Fruit fly (Drosophila melanogaster) whole organism, embryonic: ENCODE measurements around the gene CG34253.

Experiments used
- Adf1 ChIP-seq: fragments of 200-800 bp; sonication (Bioruptor generic); IDR thresholded peaks from 2 replicates; pipeline ENCODE4 v1.3.6; 2022; ENCODE audit warnings: missing biosample characterization, missing genetic modification characterization
- Antp ChIP-seq: fragments of 200-800 bp; sonication (Bioruptor generic); optimal IDR thresholded peaks from 3 replicates; lab custom pipeline; 2016; ENCODE audit warnings: missing biosample characterization, missing genetic modification characterization
- BtbVII ChIP-seq: fragments of 200-800 bp; sonication (Bioruptor generic); optimal IDR thresholded peaks from 3 replicates; lab custom pipeline; 2017; ENCODE audit warnings: missing biosample characterization, mild to moderate bottlenecking, missing genetic modification characterization
- CG10431 ChIP-seq: fragments of 200-800 bp; sonication (Bioruptor generic); optimal IDR thresholded peaks from 3 replicates; lab custom pipeline; 2018; ENCODE audit warnings: missing biosample characterization, mild to moderate bottlenecking, missing genetic modification characterization
- CG11560 ChIP-seq: fragments of 200-800 bp; sonication (Bioruptor generic); IDR thresholded peaks from 3 replicates; pipeline ENCODE4 v1.3.6; 2022; ENCODE audit warnings: missing biosample characterization, missing genetic modification characterization
- CG12071 ChIP-seq: fragments of 200-800 bp; sonication (Bioruptor generic); optimal IDR thresholded peaks from 3 replicates; lab custom pipeline; 2018; ENCODE audit warnings: missing biosample characterization, mild to moderate bottlenecking, missing genetic modification characterization
- CG14710 ChIP-seq: fragments of 200-800 bp; sonication (Bioruptor generic); optimal IDR thresholded peaks from 3 replicates; lab custom pipeline; 2019; ENCODE audit warnings: missing biosample characterization, mild to moderate bottlenecking, missing genetic modification characterization, moderate library complexity
- CG15479 ChIP-seq: fragments of 200-800 bp; sonication (Bioruptor generic); optimal IDR thresholded peaks from 3 replicates; lab custom pipeline; 2019; ENCODE audit warnings: missing biosample characterization, mild to moderate bottlenecking, missing genetic modification characterization, moderate library complexity
- CG15601 ChIP-seq: fragments of 200-800 bp; sonication (Bioruptor generic); optimal IDR thresholded peaks from 3 replicates; lab custom pipeline; 2019; ENCODE audit warnings: missing biosample characterization, mild to moderate bottlenecking, missing genetic modification characterization, moderate library complexity
- CG16779 ChIP-seq: fragments of 200-800 bp; sonication (Bioruptor generic); IDR thresholded peaks from 2 replicates; pipeline ENCODE4 v1.3.6; 2022; ENCODE audit warnings: missing biosample characterization, missing genetic modification characterization
- CG17359 ChIP-seq: fragments of 200-800 bp; sonication (Bioruptor generic); optimal IDR thresholded peaks from 3 replicates; lab custom pipeline; 2018; ENCODE audit warnings: missing biosample characterization, mild to moderate bottlenecking, missing genetic modification characterization, moderate library complexity
- CG17361 ChIP-seq: fragments of 200-800 bp; sonication (Bioruptor generic); IDR thresholded peaks from 3 replicates; pipeline ENCODE4 v1.3.6; 2022; ENCODE audit warnings: missing biosample characterization, missing genetic modification characterization
- CG18262 ChIP-seq: fragments of 200-800 bp; optimal IDR thresholded peaks from 3 replicates; lab custom pipeline; 2019; ENCODE audit warnings: missing biosample characterization, mild to moderate bottlenecking, missing genetic modification characterization, moderate library complexity
- CG31224 ChIP-seq: fragments of 200-800 bp; sonication (Bioruptor generic); IDR thresholded peaks from 2 replicates; pipeline ENCODE4 v1.3.6; 2022; ENCODE audit warnings: missing biosample characterization, missing genetic modification characterization
- CG33557 ChIP-seq: fragments of 200-800 bp; sonication (Bioruptor generic); optimal IDR thresholded peaks from 2 replicates; lab custom pipeline; 2019; ENCODE audit warnings: missing biosample characterization, mild to moderate bottlenecking, missing genetic modification characterization, moderate library complexity
- CG34422 ChIP-seq: fragments of 200-800 bp; sonication (Bioruptor generic); IDR thresholded peaks from 3 replicates; pipeline ENCODE4 v1.3.6; 2022; ENCODE audit warnings: missing biosample characterization, missing genetic modification characterization
- CG3838 ChIP-seq: fragments of 200-800 bp; sonication (Bioruptor generic); optimal IDR thresholded peaks from 3 replicates; lab custom pipeline; 2016; ENCODE audit warnings: missing biosample characterization, missing genetic modification characterization
- CG4854 ChIP-seq: fragments of 200-800 bp; sonication (Bioruptor generic); optimal IDR thresholded peaks from 2 replicates; lab custom pipeline; 2016; ENCODE audit warnings: missing biosample characterization, missing genetic modification characterization, inconsistent platforms
- CG6689 ChIP-seq: fragments of 200-800 bp; sonication (Bioruptor generic); IDR thresholded peaks from 2 replicates; pipeline ENCODE4 v1.3.6; 2022; ENCODE audit warnings: missing biosample characterization, missing genetic modification characterization
- CG9817 ChIP-seq: fragments of 200-800 bp; sonication (Bioruptor generic); optimal IDR thresholded peaks from 2 replicates; lab custom pipeline; 2018; ENCODE audit warnings: missing biosample characterization, mild to moderate bottlenecking, missing genetic modification characterization, moderate library complexity
- CG9932 ChIP-seq: fragments of 200-800 bp; sonication (Bioruptor generic); IDR thresholded peaks from 2 replicates; pipeline ENCODE4 v1.3.6; 2022; ENCODE audit warnings: missing biosample characterization, missing genetic modification characterization
- Chrac-16 ChIP-seq: fragments of 200-800 bp; sonication (Bioruptor generic); optimal IDR thresholded peaks from 3 replicates; lab custom pipeline; 2016; ENCODE audit warnings: missing biosample characterization, missing genetic modification characterization
- Dip3 ChIP-seq: fragments of 200-800 bp; sonication (Bioruptor generic); optimal IDR thresholded peaks from 3 replicates; lab custom pipeline; 2016; ENCODE audit warnings: missing biosample characterization, missing genetic modification characterization
- Dref ChIP-seq: fragments of 200-800 bp; sonication (Bioruptor generic); IDR thresholded peaks from 2 replicates; pipeline ENCODE4 v1.3.6; 2022; ENCODE audit warnings: missing biosample characterization, missing genetic modification characterization
- Drgx ChIP-seq: fragments of 200-800 bp; sonication (Bioruptor generic); IDR thresholded peaks from 2 replicates; pipeline ENCODE4 v1.3.6; 2022; ENCODE audit warnings: missing biosample characterization, missing genetic modification characterization
- Ets65A ChIP-seq: fragments of 200-800 bp; sonication (Bioruptor generic); peaks from one replicate; lab custom pipeline; 2016; ENCODE audit warnings: missing biosample characterization, missing genetic modification characterization
- H2.0 ChIP-seq: fragments of 200-800 bp; sonication (Bioruptor generic); IDR thresholded peaks from 2 replicates; pipeline ENCODE4 v1.3.6; 2022; ENCODE audit warnings: missing biosample characterization, missing genetic modification characterization
- Hand ChIP-seq: fragments of 200-800 bp; sonication (Bioruptor generic); optimal IDR thresholded peaks from 2 replicates; lab custom pipeline; 2017; ENCODE audit warnings: mild to moderate bottlenecking, missing biosample characterization, missing genetic modification reagents, missing genetic modification characterization
- Hmr ChIP-seq: fragments of 200-800 bp; sonication (Bioruptor generic); optimal IDR thresholded peaks from 3 replicates; lab custom pipeline; 2017; ENCODE audit warnings: mild to moderate bottlenecking, missing biosample characterization, missing genetic modification reagents, missing genetic modification characterization
- Hr51 ChIP-seq, 2 experiments: fragments of 200-800 bp; sonication (Bioruptor generic); optimal IDR thresholded peaks; 2 replicates in 1 of 2; 3 replicates in 1 of 2; lab custom pipeline; 2016 to 2018; ENCODE audit warnings: missing biosample characterization in 2 of 2, missing genetic modification characterization in 2 of 2, mild to moderate bottlenecking in 1 of 2, moderate library complexity in 1 of 2
- NK7.1 ChIP-seq: fragments of 200-800 bp; sonication (Bioruptor generic); optimal IDR thresholded peaks from 3 replicates; lab custom pipeline; 2016; ENCODE audit warnings: missing biosample characterization, missing genetic modification characterization
- Nf-YB ChIP-seq: fragments of 200-800 bp; sonication (Bioruptor generic); optimal IDR thresholded peaks from 3 replicates; lab custom pipeline; 2019; ENCODE audit warnings: missing biosample characterization, mild to moderate bottlenecking, missing genetic modification characterization, moderate library complexity
- Oli ChIP-seq: fragments of 200-800 bp; sonication (Bioruptor generic); optimal IDR thresholded peaks from 2 replicates; lab custom pipeline; 2018; ENCODE audit warnings: missing biosample characterization, mild to moderate bottlenecking, missing genetic modification characterization, moderate library complexity
- Sox100B ChIP-seq: fragments of 200-800 bp; sonication (Bioruptor generic); optimal IDR thresholded peaks from 3 replicates; lab custom pipeline; 2018; ENCODE audit warnings: missing biosample characterization, mild to moderate bottlenecking, missing genetic modification characterization
- Sox102F ChIP-seq: fragments of 200-800 bp; sonication (Bioruptor generic); optimal IDR thresholded peaks from 2 replicates; lab custom pipeline; 2018; ENCODE audit warnings: missing biosample characterization, mild to moderate bottlenecking, missing genetic modification characterization, moderate library complexity
- Spps ChIP-seq: fragments of 200-800 bp; sonication (Bioruptor generic); optimal IDR thresholded peaks from 2 replicates; lab custom pipeline; 2018; ENCODE audit warnings: missing biosample characterization, mild to moderate bottlenecking, missing genetic modification characterization
- Xbp1 ChIP-seq: fragments of 200-800 bp; sonication (Bioruptor generic); optimal IDR thresholded peaks from 3 replicates; lab custom pipeline; 2016; ENCODE audit warnings: missing biosample characterization, mild to moderate bottlenecking, missing genetic modification characterization
- az2 ChIP-seq: fragments of 200-800 bp; sonication (Bioruptor generic); optimal IDR thresholded peaks from 3 replicates; lab custom pipeline; 2016; ENCODE audit warnings: missing biosample characterization, missing genetic modification characterization
- cad ChIP-seq: fragments of >200 bp; optimal IDR thresholded peaks from 2 replicates; lab custom pipeline; 2017; ENCODE audit warnings: missing biosample characterization, missing genetic modification characterization
- fd96Cb ChIP-seq: fragments of 200-800 bp; sonication (Bioruptor generic); optimal IDR thresholded peaks from 2 replicates; lab custom pipeline; 2018; ENCODE audit warnings: missing biosample characterization, mild to moderate bottlenecking, missing genetic modification characterization, moderate library complexity
- gem ChIP-seq: fragments of 200-800 bp; sonication (Bioruptor generic); optimal IDR thresholded peaks from 2 replicates; lab custom pipeline; 2019; ENCODE audit warnings: missing biosample characterization, mild to moderate bottlenecking, missing genetic modification characterization, moderate library complexity
- her ChIP-seq: fragments of 200-800 bp; sonication (Bioruptor generic); optimal IDR thresholded peaks from 2 replicates; lab custom pipeline; 2016; ENCODE audit warnings: missing biosample characterization, missing genetic modification characterization
- nmo ChIP-seq: fragments of 200-800 bp; sonication (Bioruptor generic); optimal IDR thresholded peaks from 2 replicates; lab custom pipeline; 2018; ENCODE audit warnings: missing biosample characterization, mild to moderate bottlenecking, missing genetic modification characterization, moderate library complexity
- nom ChIP-seq: fragments of 200-800 bp; sonication (Bioruptor generic); optimal IDR thresholded peaks from 2 replicates; lab custom pipeline; 2017; ENCODE audit warnings: missing biosample characterization, missing genetic modification characterization, mild to moderate bottlenecking, moderate library complexity, missing genetic modification reagents
- p53 ChIP-seq: fragments of 200-800 bp; sonication (Bioruptor generic); optimal IDR thresholded peaks from 2 replicates; lab custom pipeline; 2016; ENCODE audit warnings: missing biosample characterization, missing genetic modification characterization
- pzg ChIP-seq: fragments of 200-800 bp; sonication (Bioruptor generic); optimal IDR thresholded peaks from 3 replicates; lab custom pipeline; 2018; ENCODE audit warnings: missing biosample characterization, mild to moderate bottlenecking, missing genetic modification characterization, moderate library complexity
- schlank ChIP-seq: fragments of 200-800 bp; sonication (Bioruptor generic); optimal IDR thresholded peaks from 2 replicates; lab custom pipeline; 2018; ENCODE audit warnings: missing biosample characterization, mild to moderate bottlenecking, missing genetic modification characterization
- sd ChIP-seq: fragments of 200-800 bp; sonication (Bioruptor generic); optimal IDR thresholded peaks from 3 replicates; lab custom pipeline; 2018; ENCODE audit warnings: missing biosample characterization, mild to moderate bottlenecking, missing genetic modification characterization, moderate library complexity
- slp2 ChIP-seq: fragments of 200-800 bp; sonication (Bioruptor generic); optimal IDR thresholded peaks from 2 replicates; lab custom pipeline; 2016; ENCODE audit warnings: missing biosample characterization, missing genetic modification characterization

CG34253 gene

DNA sequence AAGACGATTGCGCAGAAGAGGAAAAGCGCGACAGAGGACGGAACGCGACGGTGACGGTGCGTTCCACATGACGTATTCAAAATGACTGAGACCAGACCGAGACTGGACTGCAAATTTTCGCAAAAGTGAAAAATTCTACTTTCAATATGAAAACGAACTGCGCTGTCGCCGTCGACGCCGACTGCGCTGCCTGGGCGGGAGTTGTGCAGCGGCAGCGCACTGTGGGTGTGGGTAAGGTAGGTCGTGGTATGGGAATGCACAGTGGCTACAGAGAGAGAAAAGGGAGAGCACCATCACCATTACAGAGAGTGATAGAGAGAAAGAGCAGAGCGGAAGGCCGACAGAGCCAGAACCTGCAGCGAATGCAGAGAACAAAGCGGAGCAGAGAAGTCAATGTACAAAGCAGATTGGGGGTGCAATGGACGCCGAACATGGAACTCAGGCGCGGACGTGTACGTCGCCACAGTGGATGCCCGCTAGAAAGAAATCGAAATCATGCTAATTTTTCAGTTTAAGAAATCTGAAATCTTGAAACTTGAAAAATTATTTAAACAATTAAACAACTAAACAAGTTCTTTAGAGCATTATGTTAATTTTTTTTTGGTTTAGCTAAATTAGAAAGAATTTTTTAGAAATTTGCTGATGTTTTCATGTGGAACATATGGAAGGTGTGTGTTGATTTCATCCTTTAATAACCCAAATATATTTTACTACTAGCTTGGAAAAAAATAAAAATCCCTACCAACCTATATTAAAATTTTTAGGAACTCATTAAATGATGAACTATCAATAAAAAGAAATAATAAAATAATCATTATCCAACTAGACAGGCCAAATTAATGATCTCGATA, 22.3 kb downstream of the CG34253 start, which contains the start of gene Eip75B:
Gene Eip75B (minus strand): TSS at position 65 of the 851 bp plus-strand sequence.
- TF ChIP-seq CG4854 (GFP tag; lab: Kevin White, UChicago) (no peak), Hand (GFP tag; lab: Kevin White, UChicago) (no peak), Oli (tag; lab: Kevin White, UChicago) (peak; percentile 5), Hr51 (GFP tag; optimal IDR thresholded peaks at IDR 0.05; lab: Kevin White, UChicago) (no peak), schlank (no peak), pzg (no peak), CG14710 (tag; lab: Kevin White, UChicago) (peak; percentile 13), cad (no peak), CG9932 (GFP tag; lab: Robert Waterston, UW) (no peak), CG16779 (GFP tag; lab: Robert Waterston, UW) (no peak), slp2 (GFP tag; lab: Kevin White, UChicago) (no peak), CG33557 (GFP tag; lab: Kevin White, UChicago) (peak; percentile 2), p53 (peak; percentile 66), CG12071 (no peak), Sox100B (GFP tag; lab: Kevin White, UChicago) (peak; percentile 34), sd (no peak), fd96Cb (tag; lab: Kevin White, UChicago) (peak; percentile 4), CG34422 (GFP tag; lab: Robert Waterston, UW) (no peak), az2 (GFP tag; lab: Kevin White, UChicago) (peak; percentile 3), CG18262 (tag; lab: Kevin White, UChicago) (peak; percentile 57), CG11560 (tag; lab: Robert Waterston, UW) (no peak), Spps (tag; lab: Kevin White, UChicago) (peak; percentile 2), Hmr (GFP tag; lab: Kevin White, UChicago) (no peak), Antp (GFP tag; lab: Kevin White, UChicago) (no peak), CG31224 (GFP tag; lab: Robert Waterston, UW) (no peak), CG3838 (GFP tag; lab: Kevin White, UChicago) (no peak), Chrac-16 (peak; percentile 7), CG10431 (no peak), H2.0 (GFP tag; lab: Robert Waterston, UW) (no peak), Adf1 (GFP tag; lab: Robert Waterston, UW) (peak; percentile 68), nom (GFP tag; lab: Kevin White, UChicago) (peak; percentile 59), nmo (GFP tag; lab: Kevin White, UChicago) (peak; percentile 46), CG17361 (no peak; the same call in 1 of the 3 replicates), Drgx (peak; percentile 43; the same call in 1 of the 2 replicates), her (GFP tag; lab: Kevin White, UChicago) (no peak), CG6689 (GFP tag; lab: Robert Waterston, UW) (peak; percentile 48), Dref (GFP tag; lab: Robert Waterston, UW) (no peak), gem (tag; lab: Kevin White, UChicago) (peak; percentile 49), Ets65A (GFP tag; lab: Kevin White, UChicago) (no peak), BtbVII (GFP tag; lab: Kevin White, UChicago) (no peak), CG15601 (tag; lab: Kevin White, UChicago) (no peak), Sox102F (GFP tag; lab: Kevin White, UChicago) (no peak), Nf-YB (GFP tag; lab: Kevin White, UChicago) (no peak), CG17359 (tag; lab: Kevin White, UChicago) (no peak), NK7.1 (GFP tag; lab: Kevin White, UChicago) (no peak), Xbp1 (GFP tag; lab: Kevin White, UChicago) (no peak), CG15479 (GFP tag; lab: Kevin White, UChicago) (peak; percentile 37), CG9817 (tag; lab: Kevin White, UChicago) (no peak), Dip3 (GFP tag; lab: Kevin White, UChicago) (no peak)
